Worm (Caenorhabditis elegans) whole organism, L3 larva: ENCODE results near the gene iff-2.

Experiments used
- R02D3.7 ChIP-seq: fragments of 150-350 bp; optimal IDR thresholded peaks from 2 replicates; lab custom pipeline; 2014; ENCODE audit warnings: missing biosample characterization, missing genetic modification characterization
- ZK546.5 ChIP-seq: sonication (generic microtip); optimal IDR thresholded peaks from 2 replicates; lab custom pipeline; 2017; ENCODE audit warnings: missing biosample characterization, missing genetic modification characterization
- aly-2 ChIP-seq: fragments of 150-350 bp; optimal IDR thresholded peaks from 2 replicates; lab custom pipeline; 2014; ENCODE audit warnings: missing biosample characterization, missing genetic modification characterization
- ama-1 ChIP-seq: fragments of 150-350 bp; optimal IDR thresholded peaks from 2 replicates; lab custom pipeline; 2018
- ceh-16 ChIP-seq: sonication (generic microtip); optimal IDR thresholded peaks from 2 replicates; lab custom pipeline; 2017; ENCODE audit warnings: missing biosample characterization, missing genetic modification characterization
- ceh-28 ChIP-seq: fragments of 150-350 bp; optimal IDR thresholded peaks from 2 replicates; lab custom pipeline; 2014; ENCODE audit warnings: missing biosample characterization, missing genetic modification reagents, missing genetic modification characterization
- ceh-82 ChIP-seq: fragments of 150-350 bp; optimal IDR thresholded peaks from 2 replicates; lab custom pipeline; 2014; ENCODE audit warnings: missing biosample characterization, missing genetic modification characterization
- ceh-9 ChIP-seq: sonication (generic microtip); optimal IDR thresholded peaks from 2 replicates; lab custom pipeline; 2018; ENCODE audit warnings: missing biosample characterization, missing genetic modification characterization
- daf-12 ChIP-seq: fragments of 150-350 bp; optimal IDR thresholded peaks from 2 replicates; lab custom pipeline; 2014; ENCODE audit warnings: missing biosample characterization, missing genetic modification reagents, missing genetic modification characterization
- egl-27 ChIP-seq: sonication (generic microtip); optimal IDR thresholded peaks from 4 replicates; lab custom pipeline; 2017; ENCODE audit warnings: missing biosample characterization, missing genetic modification reagents, missing genetic modification characterization
- egl-5 ChIP-seq: fragments of 150-350 bp; optimal IDR thresholded peaks from 2 replicates; lab custom pipeline; 2017; ENCODE audit warnings: missing biosample characterization, missing genetic modification reagents, missing genetic modification characterization, inconsistent platforms
- elt-2 ChIP-seq: sonication (generic microtip); optimal IDR thresholded peaks from 2 replicates; lab custom pipeline; 2016; ENCODE audit warnings: missing genetic modification reagents, mild to moderate bottlenecking, missing genetic modification characterization, missing compliant biosample characterization
- elt-3 ChIP-seq, 3 experiments: fragments of 150-350 bp in 1 of 3; sonication (generic microtip) in 2 of 3; optimal IDR thresholded peaks; 2 replicates in 2 of 3; 4 replicates in 1 of 3; lab custom pipeline; 2014 to 2017; ENCODE audit warnings: missing biosample characterization in 3 of 3, missing genetic modification characterization in 3 of 3
- eor-1 ChIP-seq, 2 experiments: fragments of 150-350 bp; optimal IDR thresholded peaks; 2 replicates each; lab custom pipeline; 2014 to 2018; ENCODE audit warnings: missing biosample characterization in 2 of 2, missing genetic modification characterization in 2 of 2
- fkh-10 ChIP-seq: sonication (generic microtip); optimal IDR thresholded peaks from 2 replicates; lab custom pipeline; 2017; ENCODE audit warnings: missing biosample characterization, missing genetic modification reagents, missing genetic modification characterization
- fos-1 ChIP-seq: fragments of 150-350 bp; optimal IDR thresholded peaks from 2 replicates; lab custom pipeline; 2014; ENCODE audit warnings: missing biosample characterization, missing genetic modification characterization
- hmg-11 ChIP-seq: sonication (generic microtip); optimal IDR thresholded peaks from 2 replicates; lab custom pipeline; 2016; ENCODE audit warnings: missing genetic modification characterization, missing compliant biosample characterization
- jun-1 ChIP-seq: fragments of 150-350 bp; optimal IDR thresholded peaks from 2 replicates; lab custom pipeline; 2014; ENCODE audit warnings: missing biosample characterization, missing genetic modification reagents, missing genetic modification characterization
- lin-15B ChIP-seq: fragments of 150-350 bp; optimal IDR thresholded peaks from 2 replicates; lab custom pipeline; 2014; ENCODE audit warnings: missing biosample characterization, missing genetic modification characterization
- lin-39 ChIP-seq: fragments of 150-350 bp; optimal IDR thresholded peaks from 2 replicates; lab custom pipeline; 2018; ENCODE audit warnings: missing biosample characterization, missing genetic modification reagents, missing genetic modification characterization
- lsy-12 ChIP-seq: sonication (generic microtip); optimal IDR thresholded peaks from 2 replicates; lab custom pipeline; 2016; ENCODE audit warnings: mild to moderate bottlenecking, missing genetic modification characterization, missing compliant biosample characterization
- mdl-1 ChIP-seq: fragments of 150-350 bp; optimal IDR thresholded peaks from 2 replicates; lab custom pipeline; 2014; ENCODE audit warnings: missing biosample characterization, missing genetic modification characterization
- mml-1 ChIP-seq: fragments of 150-350 bp; sonication (generic microtip); optimal IDR thresholded peaks from 3 replicates; lab custom pipeline; 2014; ENCODE audit warnings: missing biosample characterization, missing genetic modification characterization
- nfya-1 ChIP-seq: sonication (generic microtip); optimal IDR thresholded peaks from 2 replicates; lab custom pipeline; 2017; ENCODE audit warnings: missing genetic modification characterization, mild to moderate bottlenecking, missing compliant biosample characterization, antibody characterized with exemption, moderate library complexity; ENCODE audit not compliant: insufficient read depth
- nhr-11 ChIP-seq: fragments of 150-350 bp; optimal IDR thresholded peaks from 2 replicates; lab custom pipeline; 2014; ENCODE audit warnings: missing biosample characterization, missing genetic modification characterization
- nhr-12 ChIP-seq: fragments of 150-350 bp; optimal IDR thresholded peaks from 2 replicates; lab custom pipeline; 2014; ENCODE audit warnings: missing biosample characterization, missing genetic modification characterization
- nhr-23 ChIP-seq: fragments of 150-350 bp; optimal IDR thresholded peaks from 2 replicates; lab custom pipeline; 2014; ENCODE audit warnings: missing biosample characterization, missing genetic modification reagents, missing genetic modification characterization
- nhr-237 ChIP-seq: fragments of 150-350 bp; optimal IDR thresholded peaks from 2 replicates; lab custom pipeline; 2014; ENCODE audit warnings: missing biosample characterization, missing genetic modification characterization
- nhr-25 ChIP-seq: sonication (generic microtip); optimal IDR thresholded peaks from 2 replicates; lab custom pipeline; 2017; ENCODE audit warnings: missing biosample characterization, missing genetic modification characterization
- nhr-28 ChIP-seq: fragments of 150-350 bp; optimal IDR thresholded peaks from 2 replicates; lab custom pipeline; 2014; ENCODE audit warnings: missing biosample characterization, missing genetic modification characterization
- nhr-67 ChIP-seq: fragments of 150-350 bp; optimal IDR thresholded peaks from 2 replicates; lab custom pipeline; 2014; ENCODE audit warnings: missing biosample characterization, missing genetic modification characterization
- nhr-76 ChIP-seq: fragments of 150-350 bp; sonication (generic microtip); optimal IDR thresholded peaks from 5 replicates; lab custom pipeline; 2014; ENCODE audit warnings: missing biosample characterization, missing genetic modification characterization
- nhr-77 ChIP-seq: fragments of 150-350 bp; optimal IDR thresholded peaks from 2 replicates; lab custom pipeline; 2014; ENCODE audit warnings: missing biosample characterization, missing genetic modification characterization
- pha-4 ChIP-seq: fragments of 150-350 bp; optimal IDR thresholded peaks from 2 replicates; lab custom pipeline; 2014; ENCODE audit warnings: missing biosample characterization, missing genetic modification reagents, missing genetic modification characterization
- pqm-1 ChIP-seq: fragments of 150-350 bp; optimal IDR thresholded peaks from 2 replicates; lab custom pipeline; 2017; ENCODE audit warnings: missing biosample characterization, missing genetic modification characterization, inconsistent platforms
- sea-2 ChIP-seq: fragments of 150-350 bp; sonication (generic microtip); optimal IDR thresholded peaks from 4 replicates; lab custom pipeline; 2014; ENCODE audit warnings: missing biosample characterization, missing genetic modification reagents, missing genetic modification characterization
- skn-1 ChIP-seq: fragments of 150-350 bp; optimal IDR thresholded peaks from 2 replicates; lab custom pipeline; 2014; ENCODE audit warnings: missing biosample characterization, missing genetic modification characterization
- snpc-4 ChIP-seq: fragments of 150-350 bp; optimal IDR thresholded peaks from 2 replicates; lab custom pipeline; 2014; ENCODE audit warnings: missing biosample characterization, missing genetic modification characterization
- tbx-2 ChIP-seq: sonication (generic microtip); optimal IDR thresholded peaks from 2 replicates; lab custom pipeline; 2016; ENCODE audit warnings: mild to moderate bottlenecking, missing genetic modification characterization, missing compliant biosample characterization
- unc-39 ChIP-seq: sonication (generic microtip); optimal IDR thresholded peaks from 4 replicates; lab custom pipeline; 2017; ENCODE audit warnings: missing biosample characterization, missing genetic modification characterization
- unc-62 ChIP-seq: fragments of 150-350 bp; sonication (generic microtip); optimal IDR thresholded peaks from 4 replicates; lab custom pipeline; 2014; ENCODE audit warnings: missing biosample characterization, missing genetic modification reagents, missing genetic modification characterization
- zag-1 ChIP-seq: fragments of 150-350 bp; optimal IDR thresholded peaks from 2 replicates; lab custom pipeline; 2014; ENCODE audit warnings: missing biosample characterization, missing genetic modification characterization
- ztf-11 ChIP-seq: fragments of 150-350 bp; optimal IDR thresholded peaks from 2 replicates; lab custom pipeline; 2014; ENCODE audit warnings: missing biosample characterization, missing genetic modification characterization
- ztf-4 ChIP-seq: fragments of 150-350 bp; optimal IDR thresholded peaks from 2 replicates; lab custom pipeline; 2014; ENCODE audit warnings: missing biosample characterization, missing genetic modification characterization

The iff-2 gene

DNA sequence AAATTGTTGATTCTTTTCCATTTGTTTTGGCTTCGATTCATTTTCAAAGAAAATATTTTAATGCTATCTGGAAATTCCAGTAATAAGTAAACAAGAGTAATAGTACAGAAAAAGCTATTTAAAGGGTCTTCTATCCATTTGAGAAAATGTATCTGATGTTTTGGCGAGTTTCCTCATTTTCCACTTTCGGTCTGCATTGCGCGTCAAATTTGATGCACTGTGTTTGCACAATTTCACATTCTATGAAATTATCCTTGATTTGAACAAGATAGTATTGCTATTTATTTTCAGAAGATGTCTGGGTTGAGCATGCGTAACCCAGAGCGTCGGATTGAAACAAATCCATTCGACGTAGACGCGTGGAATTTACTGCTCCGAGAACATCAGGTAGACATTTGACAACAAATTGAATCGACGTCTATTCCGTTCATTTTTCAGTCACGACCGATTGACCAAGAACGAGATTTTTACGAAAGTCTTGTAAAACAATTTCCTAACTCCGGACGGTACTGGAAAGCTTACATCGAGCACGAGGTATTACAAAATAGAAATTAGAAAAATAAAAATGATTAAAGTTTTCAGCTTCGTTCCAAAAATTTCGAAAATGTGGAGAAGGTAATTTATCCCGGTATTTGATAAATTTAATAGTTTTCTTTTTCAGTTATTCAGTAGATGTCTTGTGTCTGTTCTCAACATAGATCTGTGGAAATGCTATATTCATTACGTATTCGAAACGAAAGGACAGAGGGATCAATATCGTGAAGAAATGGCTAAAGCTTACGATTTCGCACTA, 42.6 kb upstream of the iff-2 start, which contains the start of gene suf-1:
TSS of gene suf-1 (plus strand) at position 280 of the 793 bp plus-strand sequence.
- TF ChIP-seq eor-1 (tag; optimal IDR thresholded peaks at IDR 0.05; lab: Kevin White, UChicago) (no peak), ceh-82 (tag; lab: Kevin White, UChicago) (peak; percentile 22), tbx-2 (tag; lab: Kevin White, UChicago) (no peak), mdl-1 (no peak), ama-1 (lab: Kevin White, UChicago) (peak; percentile 30), fkh-10 (GFP tag; lab: Kevin White, UChicago) (no peak), ceh-28 (no peak), nhr-25 (tag; lab: Kevin White, UChicago) (no peak), ztf-4 (tag; lab: Kevin White, UChicago) (no peak), lin-39 (tag; lab: Kevin White, UChicago) (no peak), elt-2 (peak; percentile 24), nhr-76 (tag; lab: Kevin White, UChicago) (peak; percentile 18), lsy-12 (tag; lab: Kevin White, UChicago) (peak; percentile 11), pqm-1 (no peak), elt-3 (tag; optimal IDR thresholded peaks at IDR 0.05; lab: Kevin White, UChicago) (no peak)
- TF ChIP-seq, all 47 proteins: peak for 5

DNA sequence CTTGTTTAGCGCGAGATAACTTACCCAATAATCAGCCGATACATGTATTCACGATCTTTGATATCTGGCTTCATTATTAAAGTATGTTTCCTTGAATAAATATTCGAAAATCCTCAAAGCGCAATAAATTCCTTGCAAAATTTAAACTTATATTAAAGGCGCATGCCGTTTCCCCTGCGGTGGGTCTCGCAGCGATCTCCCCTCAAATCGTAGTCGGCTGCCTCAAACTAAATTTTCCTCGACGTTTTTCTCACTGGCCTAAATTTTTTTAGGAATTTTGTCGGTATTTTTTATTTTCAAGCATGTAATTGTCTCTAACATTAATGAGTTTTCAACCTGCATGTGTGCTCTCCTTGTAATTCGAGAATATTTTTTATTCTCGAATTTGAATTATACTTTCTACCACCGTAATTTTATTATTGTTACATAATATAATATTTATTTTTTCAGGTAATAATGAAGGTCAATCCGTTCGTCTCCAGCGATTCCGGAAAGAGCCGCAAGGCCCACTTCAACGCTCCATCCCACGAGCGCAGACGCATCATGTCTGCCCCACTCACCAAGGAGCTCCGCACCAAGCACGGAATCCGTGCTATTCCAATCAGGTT, 41.3 kb upstream of the iff-2 start, which contains the start of the genes cpf-1 and rpl-26:
TSS of gene cpf-1 (minus strand) at position 104 of the 608 bp plus-strand sequence.
TSS of gene rpl-26 (plus strand) at position 449 of the 608 bp plus-strand sequence.
- TF ChIP-seq pha-4 (no peak), nhr-77 (no peak), skn-1 (tag; lab: Kevin White, UChicago) (no peak), tbx-2 (tag; lab: Kevin White, UChicago) (no peak), elt-2 (peak; percentile 35), nhr-25 (tag; lab: Kevin White, UChicago) (peak; percentile 28), nhr-67 (tag; lab: Kevin White, UChicago) (no peak), unc-62 (no peak), sea-2 (GFP tag; lab: Kevin White, UChicago) (no peak), nhr-23 (tag; lab: Kevin White, UChicago) (peak; percentile 69), pqm-1 (no peak), fos-1 (tag; lab: Kevin White, UChicago) (no peak), egl-27 (no peak), ceh-9 (tag; lab: Kevin White, UChicago) (no peak), egl-5 (tag; lab: Kevin White, UChicago) (peak; percentile 62), ZK546.5 (tag; lab: Kevin White, UChicago) (no peak), nhr-11 (tag; lab: Kevin White, UChicago) (no peak), nfya-1 (tag; lab: Kevin White, UChicago) (peak; percentile 81), zag-1 (tag; lab: Kevin White, UChicago) (no peak), nhr-12 (tag; lab: Kevin White, UChicago) (no peak), mdl-1 (no peak), ceh-16 (tag; lab: Kevin White, UChicago) (no peak), lin-39 (tag; lab: Kevin White, UChicago) (peak; percentile 74), snpc-4 (tag; lab: Kevin White, UChicago) (peak; percentile 90), nhr-76 (tag; lab: Kevin White, UChicago) (no peak), daf-12 (tag; lab: Kevin White, UChicago) (no peak), aly-2 (tag; lab: Kevin White, UChicago) (no peak), ceh-28 (no peak), lin-15B (tag; lab: Kevin White, UChicago) (peak; percentile 76), jun-1 (peak; percentile 42), mml-1 (tag; lab: Kevin White, UChicago) (no peak), nhr-28 (no peak), R02D3.7 (no peak), hmg-11 (tag; lab: Kevin White, UChicago) (no peak), unc-39 (tag; lab: Kevin White, UChicago) (no peak), nhr-237 (no peak), ztf-11 (no peak), ceh-82 (tag; lab: Kevin White, UChicago) (no peak), eor-1 (tag; optimal IDR thresholded peaks at IDR 0.05; lab: Kevin White, UChicago) (no peak)
- TF ChIP-seq, all 47 proteins: peak for 9
